Worm (Caenorhabditis elegans): ENCODE data around the gene Y46G5A.8.

Gene Y46G5A.8

ce11 chrII:12727871-12728270 lies 28.3 kb upstream of the Y46G5A.8 start:
- TF ChIP-seq aha-1 (tag) = no peak
- TF ChIP-seq unc-62 (GFP tag; optimal IDR thresholded peaks at IDR 0.05 in 1 of 2) = peak in 1 of 2 experiments; percentile 72
- TF ChIP-seq unc-62 (tag; optimal IDR thresholded peaks at IDR 0.05) = no peak
- no peak for TF ChIP-seq ZK337.2 (GFP tag; IDR thresholded peaks at IDR 0.05)
- no peak for TF ChIP-seq nhr-41 (GFP tag; IDR thresholded peaks at IDR 0.05)
- TF ChIP-seq mdl-1 (tag; optimal IDR thresholded peaks at IDR 0.05) = no peak
- TF ChIP-seq nhr-48 (tag; optimal IDR thresholded peaks at IDR 0.05) = no peak
- no peak for TF ChIP-seq pha-4 (GFP tag; IDR thresholded peaks at IDR 0.05)
- no peak for TF ChIP-seq pha-4 (tag; optimal IDR thresholded peaks at IDR 0.05)
- peak; percentile 65 for TF ChIP-seq set-16 (GFP tag; IDR thresholded peaks at IDR 0.05)
- TF ChIP-seq nhr-77 (tag; optimal IDR thresholded peaks at IDR 0.05) = no peak

ce11 chrII:12728608-12729007 lies 27.5 kb upstream of the Y46G5A.8 start:
- TF ChIP-seq nhr-10 (tag; optimal IDR thresholded peaks at IDR 0.05) (no peak), php-3 (GFP tag; IDR thresholded peaks at IDR 0.05) (no peak), hif-1 (tag; optimal IDR thresholded peaks at IDR 0.05) (no peak), F44E2.7 (GFP tag; IDR thresholded peaks at IDR 0.05) (no peak), mep-1 (tag; optimal IDR thresholded peaks at IDR 0.05) (no peak), lin-38 (GFP tag; IDR thresholded peaks at IDR 0.05) (0 out of 2 replicates have a peak, but pooled peaks have one; percentile 10), attf-4 (tag; optimal IDR thresholded peaks at IDR 0.05) (no peak)

- 0 out of 2 replicates have a peak, but pooled peaks have one; percentile 40 for TF ChIP-seq egl-43 (GFP tag; IDR thresholded peaks at IDR 0.05)
- no peak for TF ChIP-seq dmd-9 (GFP tag; IDR thresholded peaks at IDR 0.05)
- TF ChIP-seq aly-2 (tag; optimal IDR thresholded peaks at IDR 0.05) = no peak
- TF ChIP-seq hmg-1.1 (GFP tag; IDR thresholded peaks at IDR 0.05) = no peak
- TF ChIP-seq mxl-3 (GFP tag; optimal IDR thresholded peaks at IDR 0.05) = no peak
- peak; percentile 67 for TF ChIP-seq set-16 (GFP tag; IDR thresholded peaks at IDR 0.05)
- no peak for TF ChIP-seq D1046.2 (GFP tag; IDR thresholded peaks at IDR 0.05)
- no peak for TF ChIP-seq F26F4.8 (GFP tag; conservative IDR thresholded peaks at IDR 0.05)
- no peak for TF ChIP-seq lin-38 (GFP tag; IDR thresholded peaks at IDR 0.05)
- no peak for TF ChIP-seq F37D6.2 (tag; optimal IDR thresholded peaks at IDR 0.05)
- no peak for TF ChIP-seq lin-39 (tag; optimal IDR thresholded peaks at IDR 0.05)
- TF ChIP-seq ceh-28 (tag; optimal IDR thresholded peaks at IDR 0.05) = no peak
- TF ChIP-seq F44E2.7 (GFP tag; IDR thresholded peaks at IDR 0.05) = 0 out of 2 replicates have a peak, but pooled peaks have one; percentile 55
- TF ChIP-seq ztf-7 (tag; optimal IDR thresholded peaks at IDR 0.05) = no peak
- no peak for TF ChIP-seq Y75B8A.6 (GFP tag; IDR thresholded peaks at IDR 0.05)
- no peak for TF ChIP-seq nhr-102 (tag; optimal IDR thresholded peaks at IDR 0.05)
- TF ChIP-seq hif-1 (tag; optimal IDR thresholded peaks at IDR 0.05) = no peak
- TF ChIP-seq lim-7 (GFP tag; IDR thresholded peaks at IDR 0.05) = no peak
- no peak for TF ChIP-seq ces-1 (GFP tag; optimal IDR thresholded peaks at IDR 0.05)
- TF ChIP-seq skn-1 (tag; optimal IDR thresholded peaks at IDR 0.05) = no peak
- no peak for TF ChIP-seq zag-1 (tag; optimal IDR thresholded peaks at IDR 0.05)
Observed at ce11 chrII:12729952-12730351, 26.2 kb upstream of the Y46G5A.8 start.

ce11 chrII:12736579-12736978 lies 19.6 kb upstream of the Y46G5A.8 start, which contains the start of gene snrp-200:
Gene snrp-200, minus strand, starts transcription at chrII:12736910.
- no peak for TF ChIP-seq dpl-1 (GFP tag; optimal IDR thresholded peaks at IDR 0.05)
- TF ChIP-seq madf-5 (GFP tag; IDR thresholded peaks at IDR 0.05) = 0 out of 4 replicates have a peak, but pooled peaks of 1 of the 2 experiments have one; percentile 14
- peak; percentile 1 for TF ChIP-seq gei-8 (GFP tag; optimal IDR thresholded peaks at IDR 0.05)
- peak; percentile 63 for TF ChIP-seq lin-38 (GFP tag; IDR thresholded peaks at IDR 0.05)
- TF ChIP-seq D1046.2 (GFP tag; IDR thresholded peaks at IDR 0.05) = 0 out of 2 replicates have a peak, but pooled peaks have one; percentile 22
- peak; percentile 42 for TF ChIP-seq pha-4 (GFP tag; IDR thresholded peaks at IDR 0.05)
- no peak for TF ChIP-seq pha-4 (tag; optimal IDR thresholded peaks at IDR 0.05)
- TF ChIP-seq lin-1 (GFP tag; IDR thresholded peaks at IDR 0.05) = peak; percentile 26; the same call in 1 of the 2 replicates
- peak; percentile 74 for TF ChIP-seq set-16 (GFP tag; IDR thresholded peaks at IDR 0.05)
- no peak for TF ChIP-seq mdl-1 (tag; optimal IDR thresholded peaks at IDR 0.05)
- 0 out of 2 replicates have a peak, but pooled peaks have one; percentile 38 for TF ChIP-seq php-3 (GFP tag; IDR thresholded peaks at IDR 0.05)
- 0 out of 2 replicates have a peak, but pooled peaks have one; percentile 48 for TF ChIP-seq Y105C5A.15 (GFP tag; IDR thresholded peaks at IDR 0.05)
- no peak for TF ChIP-seq lim-7 (GFP tag; IDR thresholded peaks at IDR 0.05)
- TF ChIP-seq arid-1 (GFP tag; conservative IDR thresholded peaks at IDR 0.05) = peak; percentile 59; the same call in 1 of the 2 replicates
- 0 out of 2 replicates have a peak, but pooled peaks have one; percentile 42 for TF ChIP-seq ctbp-1 (GFP tag; IDR thresholded peaks at IDR 0.05)
- no peak for TF ChIP-seq nhr-41 (GFP tag; IDR thresholded peaks at IDR 0.05)
- no peak for TF ChIP-seq jun-1 (tag; optimal IDR thresholded peaks at IDR 0.05)
- TF ChIP-seq F44E2.7 (GFP tag; IDR thresholded peaks at IDR 0.05) = 0 out of 2 replicates have a peak, but pooled peaks have one; percentile 3
- no peak for TF ChIP-seq dmd-6 (GFP tag; IDR thresholded peaks at IDR 0.05)

Measured in whole organism, L4 larva.